Fruit fly (Drosophila melanogaster): Measurements from ENCODE around the gene RpL28.
A peak's percentile ranks its signal among the peaks of the same experiment; 100 is the strongest.

Gene RpL28

DNA sequence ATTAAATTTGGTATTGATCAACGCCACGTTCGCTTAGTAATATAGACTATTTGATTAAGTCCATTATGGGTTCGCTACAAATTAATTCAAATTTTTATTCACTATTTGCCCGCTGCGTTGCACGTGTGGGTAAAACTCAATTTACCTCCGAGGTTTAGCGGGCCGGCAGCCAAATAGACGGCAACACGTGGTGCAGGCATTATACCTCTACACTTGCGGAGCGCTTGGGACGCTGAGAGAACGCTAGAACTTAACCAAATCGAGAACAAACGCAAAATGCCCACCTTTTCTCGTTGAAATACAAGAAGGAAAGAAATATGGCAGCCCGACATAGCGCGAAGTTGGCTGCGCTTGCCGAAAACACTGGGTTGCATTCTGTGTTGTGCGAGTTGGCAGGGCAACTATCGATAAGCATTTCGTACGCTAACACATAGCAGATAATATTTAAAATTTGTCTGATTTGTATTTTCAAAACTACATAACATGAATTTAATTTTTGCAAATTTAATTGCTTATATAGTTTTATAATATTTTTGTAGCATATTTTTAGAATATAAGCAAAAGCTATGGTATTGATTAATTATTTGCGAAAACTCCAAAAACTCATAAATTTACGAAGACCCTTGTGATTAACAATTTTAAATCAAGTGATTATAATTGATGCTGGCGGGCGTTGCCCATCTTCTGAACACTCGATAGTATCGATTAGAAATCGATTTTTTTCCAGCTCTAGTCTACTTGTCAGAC lies at the start of gene RpL28, which contains the start of gene eIF1:
TSS of gene RpL28 (minus strand) at position 318 of the 747 bp plus-strand sequence.
TSS of gene eIF1 (plus strand) at position 699 of the 747 bp plus-strand sequence.
- peak; percentile 70 for TF ChIP-seq noc (tag; optimal IDR thresholded peaks at IDR 0.05)

DNA sequence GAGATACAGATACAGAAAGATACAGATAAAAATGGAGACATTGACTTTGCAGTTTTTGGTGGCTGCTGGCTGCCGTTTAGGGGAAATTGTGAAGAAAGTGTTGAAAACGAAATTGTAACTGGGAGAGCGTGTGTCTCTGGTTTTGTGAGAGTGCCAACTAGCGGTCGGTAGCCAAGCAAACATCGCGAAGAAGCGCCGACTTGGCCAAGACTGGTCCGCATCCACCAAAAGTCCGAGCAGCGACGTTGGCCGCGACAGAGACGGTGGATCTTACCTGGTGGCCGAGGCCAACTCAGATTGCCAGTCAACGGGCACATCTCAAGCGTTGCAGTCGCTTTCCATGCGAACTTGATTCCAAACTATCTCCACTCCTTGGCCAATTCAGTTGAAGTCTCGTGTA lies 48.0 kb upstream of the RpL28 start, which contains the start of gene CG14960:
TSS of gene CG14960 (plus strand) at position 301 of the 400 bp plus-strand sequence.
- TF ChIP-seq noc (tag; optimal IDR thresholded peaks at IDR 0.05), result no peak

DNA sequence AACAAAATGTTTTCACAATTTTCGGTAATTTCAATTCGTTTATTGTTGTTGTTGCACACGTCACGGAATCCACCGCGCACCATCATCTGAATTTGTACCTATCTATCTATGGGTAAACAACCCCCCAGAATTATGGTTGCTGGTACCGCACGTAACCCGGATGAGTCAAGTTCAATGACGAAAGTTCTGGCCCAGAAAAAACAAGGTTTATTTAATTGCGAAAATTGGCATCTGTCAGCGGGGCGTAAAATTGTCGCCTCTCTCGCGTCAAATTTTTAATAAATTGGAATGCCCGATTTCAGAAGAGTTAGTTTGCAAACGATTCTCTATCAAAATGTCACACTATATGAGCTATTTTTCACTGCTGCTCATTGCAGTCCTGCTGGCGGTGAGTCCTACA lies 45.4 kb upstream of the RpL28 start, which contains the start of gene CG34265:
TSS of gene CG34265 (plus strand) at position 301 of the 400 bp plus-strand sequence.
- TF ChIP-seq noc (tag; optimal IDR thresholded peaks at IDR 0.05), result no peak

DNA sequence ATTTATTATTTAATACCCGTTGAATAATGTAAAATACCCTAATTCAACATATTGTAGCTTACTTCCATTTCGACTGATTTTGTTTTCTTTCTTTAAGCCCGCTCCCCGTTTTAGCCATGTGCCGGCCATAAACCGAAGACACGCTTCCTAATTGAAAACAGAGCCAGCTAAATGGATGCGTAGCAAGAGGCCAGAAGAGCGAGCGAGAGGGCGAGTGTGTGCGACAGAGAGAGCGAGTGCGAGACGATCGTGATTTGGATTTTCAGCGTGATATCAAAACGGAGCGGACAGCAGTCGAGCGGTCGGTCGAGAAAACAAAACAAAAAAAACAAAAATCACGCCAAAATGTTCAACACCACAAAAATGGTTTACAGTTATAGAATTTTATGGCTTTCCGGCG lies 43.5 kb upstream of the RpL28 start:
- TF ChIP-seq noc (tag; optimal IDR thresholded peaks at IDR 0.05), result no peak

DNA sequence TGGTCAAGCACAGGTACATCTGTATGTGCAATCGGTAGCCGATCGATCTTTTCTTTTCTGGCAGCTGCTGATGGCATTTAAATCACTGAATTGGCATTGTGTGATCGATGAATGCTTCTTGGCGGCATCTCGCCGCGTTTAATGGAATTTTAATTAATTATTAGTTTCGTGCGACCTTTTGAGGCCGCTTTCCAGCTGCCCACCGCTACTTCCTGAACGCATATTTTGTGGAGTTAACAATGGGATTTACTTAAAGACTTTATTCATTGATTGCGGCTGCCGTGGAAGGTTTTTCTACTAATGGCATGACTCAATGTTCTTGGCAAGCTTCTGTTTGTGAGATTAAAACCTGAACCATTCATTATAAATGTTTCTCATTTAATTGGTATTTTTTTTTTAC lies 38.9 kb upstream of the RpL28 start:
- no peak for TF ChIP-seq noc (tag; optimal IDR thresholded peaks at IDR 0.05)

DNA sequence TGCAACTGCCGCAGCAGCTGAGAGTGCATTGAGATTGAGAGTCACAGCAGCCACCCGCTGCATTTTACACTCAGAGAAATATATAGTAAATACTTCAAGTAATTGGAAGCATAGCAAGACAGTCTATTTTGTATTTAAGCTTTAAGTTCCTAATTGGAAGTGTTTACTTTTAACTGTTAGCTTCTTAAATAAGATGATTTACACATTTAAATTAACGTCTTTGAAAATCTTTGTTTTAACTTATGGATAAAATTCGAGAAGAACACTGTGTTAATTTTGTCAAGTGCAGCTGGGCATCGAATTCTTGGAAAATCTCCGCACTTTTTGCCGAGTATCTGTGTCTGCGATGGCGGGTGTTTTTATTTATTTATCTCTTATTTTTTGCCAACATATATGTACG lies 36.9 kb upstream of the RpL28 start:
- no peak for TF ChIP-seq noc (tag; optimal IDR thresholded peaks at IDR 0.05)

DNA sequence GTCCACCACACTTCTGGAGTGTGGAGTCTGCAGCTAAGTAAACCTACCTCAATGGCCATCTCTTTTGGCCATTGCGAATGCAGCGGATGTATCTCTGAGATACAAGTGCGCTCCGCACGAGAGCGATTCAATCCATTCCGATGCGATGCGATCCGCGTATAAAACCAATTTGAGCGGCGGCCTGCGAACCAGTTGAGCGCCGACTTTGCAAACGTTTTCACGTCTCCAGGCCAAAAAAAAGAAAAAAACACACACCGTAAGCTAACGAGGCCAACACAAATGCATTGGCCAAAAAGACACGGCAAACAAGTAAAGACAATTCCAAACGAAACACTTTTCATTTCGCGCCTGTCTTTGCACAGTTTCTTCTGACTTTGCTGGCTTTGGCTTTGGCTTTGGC lies 34.9 kb upstream of the RpL28 start, which contains the start of gene ckd:
TSS of gene ckd (plus strand) at position 189 of the 400 bp plus-strand sequence.
- no peak for TF ChIP-seq noc (tag; optimal IDR thresholded peaks at IDR 0.05)

DNA sequence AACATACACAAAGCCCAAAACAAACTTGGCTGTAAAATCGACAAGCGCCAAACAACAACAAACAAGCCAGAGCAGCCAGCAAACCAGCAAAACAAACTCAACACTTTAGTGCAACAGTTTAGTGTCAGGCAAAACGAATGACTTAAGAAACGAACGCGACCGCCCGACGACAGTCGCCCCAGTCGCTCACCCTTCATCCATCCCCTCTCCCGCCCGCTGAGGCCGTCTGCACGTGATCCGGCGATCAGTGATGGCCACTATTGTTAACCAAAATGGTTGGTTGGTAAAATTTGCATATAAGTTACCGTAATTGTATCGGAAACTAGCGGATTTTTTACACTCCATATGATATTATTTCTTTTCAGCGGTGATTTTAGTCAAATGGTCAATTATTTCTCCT lies 30.9 kb upstream of the RpL28 start:
- TF ChIP-seq noc (tag; optimal IDR thresholded peaks at IDR 0.05), result no peak

DNA sequence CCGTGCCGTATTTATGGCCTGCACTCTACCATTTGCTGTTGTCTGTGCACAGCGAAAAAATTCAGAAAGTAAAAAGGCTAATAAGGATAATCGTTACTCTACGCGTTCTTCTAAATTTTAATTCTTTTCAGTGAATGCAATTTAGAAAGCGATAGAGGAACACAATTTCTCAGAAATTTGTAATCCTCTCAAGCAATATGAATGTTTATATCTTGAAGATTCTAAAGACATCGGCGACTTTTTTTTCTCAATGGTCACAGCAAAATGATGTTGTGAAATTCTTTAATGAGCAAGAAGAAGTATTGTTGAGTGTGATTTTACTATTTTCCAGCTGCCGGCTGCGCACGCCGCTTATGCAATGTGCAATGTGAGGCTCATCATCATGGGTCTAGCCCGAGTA lies 30.1 kb upstream of the RpL28 start:
- no peak for TF ChIP-seq noc (tag; optimal IDR thresholded peaks at IDR 0.05)

DNA sequence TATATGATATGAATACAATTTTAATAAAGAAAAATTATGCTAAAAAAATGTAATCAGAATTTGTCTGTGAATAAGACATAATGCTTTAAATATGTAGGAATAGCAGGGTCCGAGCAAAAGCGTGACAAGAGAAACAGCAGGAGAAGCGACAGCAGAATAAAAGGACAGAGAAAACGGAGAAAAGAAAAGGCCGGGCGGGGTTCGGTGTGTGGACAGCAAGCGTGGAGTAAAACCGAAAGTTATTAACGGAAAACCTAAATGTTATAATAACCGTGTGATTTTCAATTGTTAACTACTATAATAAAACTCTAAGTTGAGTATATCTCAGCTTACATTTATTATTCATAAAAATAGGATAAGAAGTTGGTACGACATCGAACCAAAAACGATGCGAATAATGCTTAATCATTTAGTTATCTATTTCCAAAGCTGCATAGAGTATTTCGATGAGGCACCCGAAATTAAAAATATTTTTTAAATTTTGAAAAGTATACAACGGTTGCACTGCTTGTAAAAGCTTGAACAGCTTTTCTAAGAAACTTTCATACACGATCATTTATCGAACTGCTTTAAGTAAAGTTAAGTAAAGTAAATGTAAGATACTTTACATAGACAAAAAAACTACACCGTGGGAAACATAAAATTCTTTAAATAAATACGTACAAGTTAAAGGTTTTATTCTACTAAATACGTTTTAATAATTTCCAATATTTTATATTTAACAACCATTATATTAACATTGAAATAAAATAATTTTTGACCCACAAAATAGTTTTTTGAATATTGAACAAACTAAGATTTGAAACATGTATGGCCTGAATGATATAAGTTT lies 29.1 kb upstream of the RpL28 start:
- no peak for TF ChIP-seq noc (tag; optimal IDR thresholded peaks at IDR 0.05)

DNA sequence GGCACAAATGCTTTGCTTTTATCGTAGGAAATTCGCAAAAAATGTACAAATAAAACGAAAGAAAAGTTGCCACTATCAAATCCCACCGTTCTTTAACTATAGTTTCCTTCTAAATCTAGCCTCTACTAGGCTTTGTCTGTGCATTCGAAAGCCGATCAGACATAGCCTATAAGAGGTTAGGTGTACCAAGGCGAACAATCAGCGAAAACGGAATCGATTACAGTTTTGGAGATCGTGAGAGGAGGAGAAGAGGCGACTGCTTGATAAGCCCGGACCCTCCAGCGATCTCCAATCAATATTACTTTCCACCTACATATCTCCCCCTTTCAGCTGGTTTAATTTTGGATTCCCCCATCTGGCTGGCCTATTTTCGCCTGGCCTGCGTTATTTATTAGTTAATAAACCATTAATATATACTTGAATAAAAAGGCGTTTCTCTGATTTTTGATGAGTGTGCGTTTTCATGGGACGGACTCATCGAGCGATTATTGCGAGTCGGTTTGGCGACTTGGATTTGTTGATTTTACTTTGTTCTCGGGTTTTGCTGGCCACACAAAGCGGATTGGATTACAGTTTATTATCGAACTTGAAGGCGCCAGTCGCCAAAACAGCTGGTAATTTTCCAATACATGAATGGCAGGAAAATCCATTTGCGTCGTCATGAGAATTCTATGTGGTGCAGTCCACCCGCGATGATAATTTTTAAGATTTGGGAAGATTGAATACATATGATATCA lies 28.3 kb upstream of the RpL28 start:
- no peak for TF ChIP-seq noc (tag; optimal IDR thresholded peaks at IDR 0.05)

DNA sequence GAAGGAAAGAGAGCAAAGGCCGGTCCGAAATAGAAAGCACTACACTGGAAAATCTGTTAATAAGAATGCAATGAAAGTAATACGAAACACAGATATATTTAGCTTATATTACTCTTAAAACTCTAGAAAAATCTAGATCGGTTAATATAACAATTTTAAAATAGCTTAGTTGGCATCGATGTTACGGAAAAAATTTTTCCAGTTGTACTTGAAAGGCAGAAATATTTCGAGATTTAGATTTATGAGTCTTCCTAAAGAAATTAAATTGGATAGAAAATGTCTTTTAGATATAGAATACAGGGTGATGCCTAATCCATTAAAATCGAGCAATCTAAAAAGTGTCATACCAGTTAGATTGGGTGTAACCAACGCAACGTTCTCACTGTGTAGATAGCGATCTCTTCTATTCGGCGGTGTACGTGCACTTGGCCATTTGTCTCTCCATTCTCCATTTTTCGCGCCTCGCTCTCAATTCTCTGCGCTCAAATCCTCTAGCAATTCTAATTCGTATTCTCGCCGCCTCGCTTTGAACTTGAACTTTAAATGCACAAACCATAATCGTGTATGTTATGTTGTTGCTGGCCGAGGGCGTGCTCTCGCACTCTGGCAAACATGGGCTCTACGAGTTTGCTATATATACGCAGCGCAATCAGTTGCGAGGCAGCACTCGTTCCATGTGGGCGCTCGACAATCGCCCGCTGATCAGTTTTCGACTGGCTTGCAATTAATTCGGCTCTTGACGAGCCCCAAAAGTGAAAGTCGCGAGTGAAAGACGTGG lies 27.4 kb upstream of the RpL28 start:
- peak; percentile 98 for TF ChIP-seq noc (tag; optimal IDR thresholded peaks at IDR 0.05)

DNA sequence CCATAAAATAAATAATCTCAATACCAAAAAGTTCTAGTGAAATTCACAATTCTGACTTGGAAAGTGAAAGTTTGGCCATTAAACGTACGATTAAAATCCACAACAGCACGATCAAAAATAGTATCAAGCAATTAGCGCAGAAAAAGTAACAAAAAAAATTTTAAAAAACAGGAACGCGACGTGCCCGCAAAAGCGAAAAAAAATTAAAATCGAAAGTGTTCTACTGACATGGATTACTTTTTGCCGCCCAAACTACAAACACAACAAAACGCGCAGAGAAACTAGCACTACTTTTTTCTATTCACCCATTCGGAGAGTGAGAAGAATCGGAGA lies 26.9 kb upstream of the RpL28 start:
- TF ChIP-seq noc (tag; optimal IDR thresholded peaks at IDR 0.05), result no peak

DNA sequence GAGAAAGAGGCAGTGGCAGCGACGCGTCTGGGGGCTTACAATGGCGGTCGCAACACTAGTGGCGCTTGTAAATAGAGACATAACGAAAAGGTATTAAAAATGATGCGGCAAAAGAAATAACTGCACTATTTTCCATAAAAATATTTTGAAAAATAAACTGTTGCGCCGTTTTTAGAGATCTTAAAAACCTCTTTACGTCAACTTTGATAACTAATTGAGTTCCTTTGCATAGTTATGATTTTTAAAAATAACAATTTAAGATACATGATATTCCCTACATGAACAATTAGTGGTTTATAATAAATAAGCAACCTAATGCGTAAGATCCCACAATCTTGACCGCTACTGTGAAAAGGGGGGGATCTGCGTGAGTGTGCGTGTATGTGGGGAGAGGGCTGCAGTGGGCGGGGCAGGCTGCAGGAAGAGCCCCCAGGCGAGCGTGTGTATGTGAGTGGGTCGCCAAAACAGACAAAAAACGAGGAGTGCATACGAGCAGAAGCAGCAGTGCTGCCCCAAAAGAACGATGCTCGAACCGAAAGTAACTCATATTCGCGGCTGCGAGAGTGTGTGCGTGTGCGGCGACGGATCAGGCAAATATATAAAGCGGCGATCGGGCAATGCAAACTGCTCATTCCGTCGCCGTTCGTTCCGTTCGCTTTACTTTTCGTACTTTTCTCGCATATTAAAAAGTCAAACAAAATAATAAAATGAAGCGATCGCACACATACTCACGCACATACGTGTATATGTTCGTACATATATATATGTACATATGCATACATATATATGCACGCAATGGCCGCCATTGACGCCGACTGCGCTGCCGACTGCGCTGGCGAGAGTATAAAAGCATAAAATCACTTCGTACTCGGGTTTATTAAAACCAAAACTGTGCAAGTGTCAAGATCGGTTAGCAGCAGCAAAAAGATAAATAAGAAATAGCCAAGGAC lies 26.2 kb upstream of the RpL28 start:
- peak; percentile 83 for TF ChIP-seq noc (tag; optimal IDR thresholded peaks at IDR 0.05)
